Fruit fly (Drosophila melanogaster): ENCODE measurements around the gene CG34299.

Gene CG34299

DNA sequence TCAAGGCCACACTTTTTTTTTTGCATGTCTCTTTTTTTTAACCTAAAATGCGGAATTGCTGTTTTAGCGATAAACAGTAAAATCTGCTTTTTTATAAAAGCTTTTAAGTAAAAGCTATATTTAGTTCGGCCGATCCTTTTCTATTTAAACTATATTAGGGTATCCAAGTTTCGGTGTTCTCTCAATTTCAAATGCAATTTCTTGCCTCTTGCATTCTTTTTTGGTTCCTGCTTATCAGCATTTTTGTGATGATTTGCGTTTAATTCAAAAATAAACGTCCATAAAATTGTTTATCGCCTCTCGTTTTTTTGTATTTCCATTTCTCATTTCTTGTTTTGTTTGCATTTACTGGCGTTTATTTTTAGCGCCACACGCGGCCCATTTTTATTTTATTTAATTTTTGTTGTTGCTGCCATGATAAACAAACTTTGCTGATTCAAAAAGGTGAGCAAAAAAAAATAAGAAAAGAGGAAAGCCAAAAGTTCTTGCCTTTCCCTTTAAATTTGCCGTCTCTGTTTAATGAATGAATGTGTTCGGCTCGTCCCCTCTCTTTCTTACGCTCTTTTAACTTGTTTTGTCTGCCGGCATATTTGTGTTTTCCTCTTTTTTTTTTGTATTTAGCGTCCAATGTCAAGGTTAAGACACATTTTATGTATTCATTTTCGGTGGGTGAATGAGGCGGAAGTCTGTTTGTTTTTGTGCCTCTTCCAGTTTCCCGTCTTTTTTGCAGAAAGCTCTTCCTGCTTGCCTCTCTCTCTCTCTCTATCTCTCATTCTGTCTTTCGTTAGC is 32.2 kb downstream of the CG34299 start (continued):
- no peak for TF ChIP-seq Rx (GFP tag; IDR thresholded peaks at IDR 0.05)
- TF ChIP-seq ewg (GFP tag; optimal IDR thresholded peaks at IDR 0.05) = no peak
- TF ChIP-seq CG15073 (GFP tag; optimal IDR thresholded peaks at IDR 0.05) = no peak

DNA sequence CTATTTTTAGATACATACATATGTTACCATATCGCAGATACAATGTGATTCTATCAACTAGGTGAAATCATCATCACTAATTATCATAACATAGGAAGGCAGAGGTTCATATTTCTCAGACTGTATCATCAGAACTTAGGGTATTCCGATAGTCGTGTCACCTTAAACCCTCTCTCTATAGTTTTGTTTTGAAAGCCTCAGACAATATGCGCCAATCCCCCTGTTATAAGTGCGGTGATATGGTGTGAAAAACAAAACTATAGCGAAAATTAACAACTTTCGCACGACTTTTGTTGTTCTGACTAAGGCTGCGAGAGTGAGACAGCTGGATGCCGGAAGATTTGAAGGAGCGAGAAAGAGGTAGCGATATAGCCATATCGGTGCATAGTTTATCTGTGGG is 33.1 kb downstream of the CG34299 start:
- TF ChIP-seq CG1832 (GFP tag; optimal IDR thresholded peaks at IDR 0.05) = peak; percentile 36
- peak; percentile 43 for TF ChIP-seq D19B (GFP tag; optimal IDR thresholded peaks at IDR 0.05)
- TF ChIP-seq gfzf (GFP tag; optimal IDR thresholded peaks at IDR 0.05) = no peak

DNA sequence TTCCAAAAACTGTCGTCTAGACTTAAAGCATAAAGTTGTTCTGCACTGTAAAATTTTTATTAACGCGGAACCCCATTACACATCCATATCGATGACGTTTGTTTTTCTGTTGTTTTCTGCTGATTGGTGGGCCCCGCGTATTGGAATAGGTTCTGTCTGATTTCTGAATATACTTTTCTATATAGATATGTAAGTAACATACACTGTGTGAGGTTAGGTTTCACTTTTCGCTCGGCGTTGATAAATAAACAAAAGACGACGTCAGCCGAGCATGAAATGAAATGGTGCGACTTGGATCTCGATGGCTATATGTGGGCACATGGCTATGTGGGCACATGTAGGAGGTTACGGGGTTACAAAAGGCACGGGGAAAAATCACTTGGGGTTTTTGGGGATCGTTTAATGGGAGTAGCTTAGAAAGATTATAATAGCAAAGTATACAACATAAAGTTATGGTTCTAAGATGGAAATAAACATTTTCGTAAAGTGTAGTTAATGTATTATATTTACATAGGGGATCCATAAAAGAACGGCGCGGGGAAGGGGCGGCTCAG is 33.7 kb downstream of the CG34299 start:
- TF ChIP-seq wor (GFP tag; IDR thresholded peaks at IDR 0.05) (no peak), bigmax (GFP tag; optimal IDR thresholded peaks at IDR 0.05) (peak; percentile 75), CG2120 (GFP tag; optimal IDR thresholded peaks at IDR 0.05) (peak; percentile 2), NK7.1 (GFP tag; optimal IDR thresholded peaks at IDR 0.05) (no peak), stc (GFP tag; IDR thresholded peaks at IDR 0.05) (no peak), lilli (GFP tag; optimal IDR thresholded peaks at IDR 0.05) (peak; percentile 1), gcm (GFP tag; optimal IDR thresholded peaks at IDR 0.05) (peak; percentile 24), pb (GFP tag; optimal IDR thresholded peaks at IDR 0.05) (no peak), Stat92E (GFP tag; optimal IDR thresholded peaks at IDR 0.05) (no peak), CG13424 (tag; optimal IDR thresholded peaks at IDR 0.05) (no peak), CG9932 (GFP tag; IDR thresholded peaks at IDR 0.05) (peak; percentile 27; the same call in 1 of the 2 replicates), B-H2 (GFP tag; optimal IDR thresholded peaks at IDR 0.05) (no peak), Hr78 (GFP tag; optimal IDR thresholded peaks at IDR 0.05) (peak in 1 of 2 experiments; percentile 71), sr (GFP tag; IDR thresholded peaks at IDR 0.05) (0 out of 3 replicates have a peak, but pooled peaks have one; percentile 19), Med (GFP tag) (peak; percentile 20), CG6791 (GFP tag; IDR thresholded peaks at IDR 0.05; ENCODE audit: partially characterized antibody) (no peak), CG13894 (tag; optimal IDR thresholded peaks at IDR 0.05) (peak; percentile 67), CG4328 (GFP tag; optimal IDR thresholded peaks at IDR 0.05) (no peak), trh (GFP tag; optimal IDR thresholded peaks at IDR 0.05) (no peak), org-1 (GFP tag; optimal IDR thresholded peaks at IDR 0.05) (no peak), vvl (GFP tag; IDR thresholded peaks at IDR 0.05) (peak; percentile 47; the same call in 1 of the 2 replicates)

dm6 chr3R:30283940-30284339 is 34.6 kb downstream of the CG34299 start:
- TF ChIP-seq CG13424 (tag; optimal IDR thresholded peaks at IDR 0.05) = no peak
- TF ChIP-seq CG13894 (tag; optimal IDR thresholded peaks at IDR 0.05) = no peak
- TF ChIP-seq ewg (GFP tag; optimal IDR thresholded peaks at IDR 0.05) = peak; percentile 11
- TF ChIP-seq tgo (GFP tag; IDR thresholded peaks at IDR 0.05) = peak; percentile 46; the same call in 2 of the 3 replicates
- TF ChIP-seq CG4360 (GFP tag; IDR thresholded peaks at IDR 0.05) = no peak
- peak; percentile 28 for TF ChIP-seq dmrt11E (tag; optimal IDR thresholded peaks at IDR 0.05)
- TF ChIP-seq CG17328 (GFP tag; IDR thresholded peaks at IDR 0.05) = peak; percentile 44; the same call in 1 of the 2 replicates
- no peak for TF ChIP-seq Dip2 (GFP tag; IDR thresholded peaks at IDR 0.05)
- 0 out of 3 replicates have a peak, but pooled peaks have one; percentile 14 for TF ChIP-seq CG3726 (GFP tag; IDR thresholded peaks at IDR 0.05)
- no peak for TF ChIP-seq CG13287 (GFP tag; IDR thresholded peaks at IDR 0.05; ENCODE audit: partially characterized antibody)
- TF ChIP-seq lbe (GFP tag; optimal IDR thresholded peaks at IDR 0.05) = peak; percentile 11
- TF ChIP-seq CG30403 (GFP tag; optimal IDR thresholded peaks at IDR 0.05) = peak; percentile 12
- peak; percentile 16 for TF ChIP-seq CG11504 (tag; optimal IDR thresholded peaks at IDR 0.05)
- peak; percentile 31; the same call in 1 of the 2 replicates for TF ChIP-seq Ptx1 (GFP tag; IDR thresholded peaks at IDR 0.05)
- peak; percentile 36 for TF ChIP-seq CG2712 (tag; optimal IDR thresholded peaks at IDR 0.05)
- no peak for TF ChIP-seq CkIIα-i1 (GFP tag; IDR thresholded peaks at IDR 0.05)
- peak; percentile 31 for TF ChIP-seq Med (GFP tag)
- TF ChIP-seq CG9727 (GFP tag; optimal IDR thresholded peaks at IDR 0.05) = no peak
- TF ChIP-seq Nf-YB (GFP tag; optimal IDR thresholded peaks at IDR 0.05) = no peak
- 0 out of 3 replicates have a peak, but pooled peaks have one; percentile 27 for TF ChIP-seq otp (GFP tag; IDR thresholded peaks at IDR 0.05)
- peak; percentile 4 for TF ChIP-seq tio (GFP tag; optimal IDR thresholded peaks at IDR 0.05)

Data from whole organism, embryonic.